Worm (Caenorhabditis elegans) whole organism, early embryonic: Measurements from ENCODE around the gene ani-3.

Experiments
- B0310.2 ChIP-seq: sonication (generic microtip); optimal IDR thresholded peaks from 2 replicates; lab custom pipeline; 2016; ENCODE audit warnings: mild to moderate bottlenecking, missing genetic modification characterization, missing compliant biosample characterization
- F13C5.2 ChIP-seq: sonication (generic microtip); optimal IDR thresholded peaks from 2 replicates; lab custom pipeline; 2017; ENCODE audit warnings: mild to moderate bottlenecking, missing genetic modification characterization, inconsistent platforms, missing compliant biosample characterization
- aly-1 ChIP-seq: sonication (generic microtip); optimal IDR thresholded peaks from 2 replicates; lab custom pipeline; 2016; ENCODE audit warnings: missing genetic modification characterization, missing compliant biosample characterization
- ama-1 ChIP-seq: fragments of 150-350 bp; optimal IDR thresholded peaks from 2 replicates; lab custom pipeline; 2014
- ceh-13 ChIP-seq: fragments of 200-800 bp; sonication (Bioruptor generic); optimal IDR thresholded peaks from 2 replicates; lab custom pipeline; 2018; ENCODE audit warnings: mild to moderate bottlenecking, missing genetic modification characterization, missing compliant biosample characterization
- ceh-36 ChIP-seq: sonication (generic microtip); optimal IDR thresholded peaks from 2 replicates; lab custom pipeline; 2016; ENCODE audit warnings: missing genetic modification characterization, inconsistent platforms, missing compliant biosample characterization
- ets-7 ChIP-seq: sonication (generic microtip); optimal IDR thresholded peaks from 2 replicates; lab custom pipeline; 2016; ENCODE audit warnings: missing genotype, missing genetic modification characterization, missing compliant biosample characterization
- flt-1 ChIP-seq: fragments of 200-800 bp; sonication (Bioruptor generic); IDR thresholded peaks from 2 replicates; pipeline ENCODE4 v1.3.6; 2022; ENCODE audit warnings: missing genetic modification characterization, missing compliant biosample characterization
- hmbx-1 ChIP-seq: sonication (generic microtip); optimal IDR thresholded peaks from 2 replicates; lab custom pipeline; 2016; ENCODE audit warnings: mild to moderate bottlenecking, missing genetic modification characterization, missing compliant biosample characterization
- hmg-4 ChIP-seq: fragments of 200-800 bp; sonication (Bioruptor generic); optimal IDR thresholded peaks from 2 replicates; lab custom pipeline; 2018; ENCODE audit warnings: mild to moderate bottlenecking, missing genetic modification characterization, missing compliant biosample characterization
- hnd-1 ChIP-seq: sonication (generic microtip); optimal IDR thresholded peaks from 2 replicates; lab custom pipeline; 2016; ENCODE audit warnings: missing genetic modification characterization, missing compliant biosample characterization
- pes-1 ChIP-seq: fragments of 200-800 bp; sonication (Bioruptor generic); IDR thresholded peaks from 2 replicates; pipeline ENCODE4 v1.3.6; 2022; ENCODE audit warnings: missing genetic modification reagents, missing genetic modification characterization, missing compliant biosample characterization
- scrt-1 ChIP-seq: fragments of 200-800 bp; sonication (Bioruptor generic); IDR thresholded peaks from 2 replicates; pipeline ENCODE4 v1.3.6; 2022; ENCODE audit warnings: missing genetic modification characterization, missing compliant biosample characterization
- sea-1 ChIP-seq: fragments of 200-800 bp; sonication (Bioruptor generic); conservative IDR thresholded peaks from 2 replicates; pipeline ENCODE4 v1.3.6; 2022; ENCODE audit warnings: missing genetic modification characterization, missing compliant biosample characterization
- tbx-11 ChIP-seq: fragments of 200-800 bp; sonication (Bioruptor generic); IDR thresholded peaks from 2 replicates; pipeline ENCODE4 v1.3.6; 2022; ENCODE audit warnings: missing genetic modification characterization, missing compliant biosample characterization
- tbx-37 ChIP-seq: fragments of 200-800 bp; sonication (Bioruptor generic); conservative IDR thresholded peaks from 2 replicates; pipeline ENCODE4 v1.3.6; 2022; ENCODE audit warnings: missing genetic modification reagents, missing genetic modification characterization, missing compliant biosample characterization
- tra-4 ChIP-seq: sonication (generic microtip); optimal IDR thresholded peaks from 2 replicates; lab custom pipeline; 2017; ENCODE audit warnings: missing genetic modification characterization, missing compliant biosample characterization

The ani-3 gene

DNA sequence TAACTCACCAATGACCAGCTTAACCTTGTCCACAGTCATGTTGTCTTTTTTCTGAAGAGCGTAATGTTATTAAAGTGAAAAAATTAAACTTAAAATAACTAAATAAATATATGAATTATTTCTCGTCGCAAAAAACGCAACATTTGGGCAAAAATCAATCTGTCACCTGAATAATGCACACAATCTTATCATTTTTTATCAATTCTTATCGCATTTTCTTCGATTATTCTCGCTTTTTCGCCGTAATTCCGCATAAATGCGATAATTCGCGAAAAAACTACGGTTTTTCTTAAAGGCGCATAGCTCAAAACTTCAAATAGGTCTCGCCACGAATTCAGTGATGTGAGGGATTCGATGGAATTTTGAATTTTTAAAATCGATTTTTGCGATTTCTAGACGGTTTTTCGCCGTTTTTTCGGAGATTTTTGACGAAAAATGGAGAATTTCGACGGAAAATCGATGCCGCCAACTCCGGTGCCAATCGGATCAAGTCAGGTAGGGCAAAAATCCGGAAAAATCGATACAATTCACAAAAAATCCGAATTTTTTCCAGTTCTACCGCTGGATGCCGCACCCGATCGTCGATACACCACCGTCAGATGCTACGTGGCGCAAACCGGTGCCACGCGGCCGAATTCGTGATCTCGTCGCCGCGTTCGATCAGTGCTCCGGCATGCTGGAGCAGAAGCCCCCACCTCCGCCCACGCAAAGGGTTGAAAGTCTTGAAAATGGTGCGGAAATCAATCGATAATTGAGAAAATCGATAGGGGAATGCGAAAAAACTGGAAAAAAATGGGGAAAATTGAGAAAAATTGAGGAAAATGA, at the start of gene ani-3, which contains the start of gene Y43F8C.13:
TSS of gene ani-3 (plus strand) at position 385 of the 825 bp plus-strand sequence.
TSS of gene Y43F8C.13 (minus strand) at position 51 of the 825 bp plus-strand sequence.
- no peak for TF ChIP-seq hmg-4 (GFP tag; lab: Kevin White, UChicago)
- no peak for TF ChIP-seq scrt-1 (GFP tag; lab: Robert Waterston, UW)
- no peak for TF ChIP-seq tbx-37 (GFP tag; lab: Robert Waterston, UW)
- no peak for TF ChIP-seq tra-4
- TF ChIP-seq F13C5.2 (tag; lab: Kevin White, UChicago): no peak
- no peak for TF ChIP-seq hnd-1
- TF ChIP-seq pes-1 (GFP tag; lab: Robert Waterston, UW): no peak
- TF ChIP-seq ets-7 (tag; lab: Kevin White, UChicago): no peak
- TF ChIP-seq ama-1 (lab: Kevin White, UChicago): no peak
- TF ChIP-seq sea-1 (GFP tag; lab: Robert Waterston, UW): no peak
- no peak for TF ChIP-seq flt-1 (GFP tag; lab: Robert Waterston, UW)

DNA sequence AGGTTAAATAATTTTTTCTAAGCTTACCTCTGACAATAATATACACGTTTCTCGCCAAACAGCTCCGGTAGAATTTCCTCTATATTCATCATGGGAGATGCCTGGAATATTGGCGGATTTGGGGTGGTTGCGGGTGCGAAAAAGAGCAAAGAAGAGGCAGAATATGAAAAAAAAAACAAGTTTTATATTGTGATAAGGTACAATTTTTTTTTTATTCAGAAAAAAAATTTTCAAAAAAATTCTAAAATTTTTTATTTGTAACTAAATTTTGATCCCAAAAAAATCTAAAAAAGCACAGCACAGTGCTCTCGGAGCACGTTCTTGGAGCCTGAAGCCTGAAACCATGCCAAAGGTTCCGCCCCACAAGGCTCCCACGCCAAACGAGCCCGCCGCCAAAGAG, 42.4 kb upstream of the ani-3 start, which contains the start of gene dmd-3:
TSS of gene dmd-3 (minus strand) at position 101 of the 400 bp plus-strand sequence.
- no peak for TF ChIP-seq tra-4
- no peak for TF ChIP-seq hnd-1
- no peak for TF ChIP-seq pes-1 (GFP tag; lab: Robert Waterston, UW)
- TF ChIP-seq flt-1 (GFP tag; lab: Robert Waterston, UW): no peak
- no peak for TF ChIP-seq ceh-36
- TF ChIP-seq ceh-13: no peak
- TF ChIP-seq tbx-37 (GFP tag; lab: Robert Waterston, UW): no peak
- no peak for TF ChIP-seq hmbx-1 (tag; lab: Kevin White, UChicago)
- no peak for TF ChIP-seq aly-1
- TF ChIP-seq hmg-4 (GFP tag; lab: Kevin White, UChicago): no peak
- no peak for TF ChIP-seq ama-1 (lab: Kevin White, UChicago)
- no peak for TF ChIP-seq scrt-1 (GFP tag; lab: Robert Waterston, UW)
- TF ChIP-seq sea-1 (GFP tag; lab: Robert Waterston, UW): no peak
- TF ChIP-seq F13C5.2 (tag; lab: Kevin White, UChicago): no peak
- TF ChIP-seq ets-7 (tag; lab: Kevin White, UChicago): no peak

ce11 chrV:19664574-19664973, 33.0 kb upstream of the ani-3 start:
- TF ChIP-seq ceh-36 (peak; percentile 71), ets-7 (tag; lab: Kevin White, UChicago) (no peak), hmg-4 (GFP tag; lab: Kevin White, UChicago) (no peak), tra-4 (no peak), tbx-11 (GFP tag; lab: Robert Waterston, UW) (no peak), sea-1 (GFP tag; lab: Robert Waterston, UW) (no peak), F13C5.2 (tag; lab: Kevin White, UChicago) (no peak)

ce11 chrV:19666308-19666707, 31.2 kb upstream of the ani-3 start:
- TF ChIP-seq ceh-13: no peak
- no peak for TF ChIP-seq ama-1 (lab: Kevin White, UChicago)
- TF ChIP-seq B0310.2: no peak
- TF ChIP-seq tbx-37 (GFP tag; lab: Robert Waterston, UW): no peak
- TF ChIP-seq flt-1 (GFP tag; lab: Robert Waterston, UW): no peak
- no peak for TF ChIP-seq tbx-11 (GFP tag; lab: Robert Waterston, UW)
- TF ChIP-seq sea-1 (GFP tag; lab: Robert Waterston, UW): no peak
- TF ChIP-seq hnd-1: no peak
- no peak for TF ChIP-seq scrt-1 (GFP tag; lab: Robert Waterston, UW)
- no peak for TF ChIP-seq F13C5.2 (tag; lab: Kevin White, UChicago)
- TF ChIP-seq ceh-36: no peak
- no peak for TF ChIP-seq pes-1 (GFP tag; lab: Robert Waterston, UW)

ce11 chrV:19667716-19668115, 29.8 kb upstream of the ani-3 start:
- TF ChIP-seq tbx-37 (GFP tag; lab: Robert Waterston, UW): no peak
- no peak for TF ChIP-seq sea-1 (GFP tag; lab: Robert Waterston, UW)
- no peak for TF ChIP-seq ama-1 (lab: Kevin White, UChicago)
- TF ChIP-seq scrt-1 (GFP tag; lab: Robert Waterston, UW): no peak
- TF ChIP-seq tbx-11 (GFP tag; lab: Robert Waterston, UW): no peak
- TF ChIP-seq flt-1 (GFP tag; lab: Robert Waterston, UW): no peak
- no peak for TF ChIP-seq hmg-4 (GFP tag; lab: Kevin White, UChicago)
- no peak for TF ChIP-seq hnd-1
- TF ChIP-seq hmbx-1 (tag; lab: Kevin White, UChicago): no peak
- no peak for TF ChIP-seq ceh-36
- no peak for TF ChIP-seq tra-4
- no peak for TF ChIP-seq ceh-13

- no peak for TF ChIP-seq ama-1 (lab: Kevin White, UChicago)
- TF ChIP-seq hmg-4 (GFP tag; lab: Kevin White, UChicago): no peak
- no peak for TF ChIP-seq hnd-1
- no peak for TF ChIP-seq tra-4
- no peak for TF ChIP-seq aly-1
- TF ChIP-seq hmbx-1 (tag; lab: Kevin White, UChicago): no peak
- no peak for TF ChIP-seq pes-1 (GFP tag; lab: Robert Waterston, UW)
- TF ChIP-seq ceh-13: no peak
- no peak for TF ChIP-seq tbx-37 (GFP tag; lab: Robert Waterston, UW)
- no peak for TF ChIP-seq scrt-1 (GFP tag; lab: Robert Waterston, UW)
- no peak for TF ChIP-seq ceh-36
- no peak for TF ChIP-seq sea-1 (GFP tag; lab: Robert Waterston, UW)
- no peak for TF ChIP-seq B0310.2
- TF ChIP-seq flt-1 (GFP tag; lab: Robert Waterston, UW): no peak
Observed at ce11 chrV:19668213-19668612, 29.3 kb upstream of the ani-3 start.

DNA sequence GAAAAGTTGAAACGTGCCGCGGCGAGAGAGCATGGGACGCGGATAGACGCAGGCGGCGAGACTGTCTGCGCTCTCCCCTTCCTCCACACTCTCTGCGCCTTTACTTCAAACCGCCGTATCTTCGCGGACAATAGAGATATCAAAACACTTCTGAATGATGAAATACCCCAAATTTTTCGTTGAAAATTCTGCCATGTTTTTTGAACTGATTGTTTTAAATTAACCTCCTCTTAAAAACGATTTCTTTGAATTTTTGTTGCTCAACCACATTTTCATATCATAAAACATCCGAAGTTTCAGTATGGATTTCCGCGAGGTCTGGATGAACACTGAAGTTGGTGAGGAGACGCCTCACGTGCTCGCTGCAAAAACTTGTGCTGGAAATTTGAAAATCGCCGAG, 27.6 kb upstream of the ani-3 start, which contains the start of gene Y43F8C.11:
TSS of gene Y43F8C.11 (plus strand) at position 301 of the 400 bp plus-strand sequence.
- no peak for TF ChIP-seq ceh-36
- no peak for TF ChIP-seq flt-1 (GFP tag; lab: Robert Waterston, UW)
